Worm (Caenorhabditis elegans): Measurements from ENCODE around the gene Y45F3A.9.

DNA sequence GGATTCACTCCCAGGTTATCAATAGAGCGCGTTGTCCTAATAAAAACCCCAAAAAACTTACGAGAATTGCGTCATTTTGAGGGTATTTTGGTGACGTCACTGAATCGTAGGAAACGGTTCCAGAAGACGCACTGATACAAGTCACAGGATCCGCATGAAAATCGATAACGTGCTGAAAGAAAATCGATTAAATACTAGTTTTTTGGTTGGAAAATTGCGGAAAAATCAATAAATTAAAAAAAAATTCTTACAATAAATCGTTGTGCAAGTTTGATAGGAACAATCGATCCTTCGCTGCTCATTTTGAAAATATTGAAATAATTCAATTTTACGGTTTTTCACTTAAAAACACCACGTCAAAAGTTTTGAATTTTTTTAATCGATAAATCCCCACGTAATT, 8.3 kb upstream of the Y45F3A.9 start, which contains the start of gene Y39A1A.2:
- TF ChIP-seq flt-1 (GFP tag; IDR thresholded peaks at IDR 0.05) (no peak), B0310.2 (tag; optimal IDR thresholded peaks at IDR 0.05) (no peak), aly-1 (tag; optimal IDR thresholded peaks at IDR 0.05) (no peak)

All from whole organism, early embryonic.